Worm (Caenorhabditis elegans) whole organism, L2 larva: ENCODE data around the gene Y19D2B.2.
"Not testable (repeated sequence)": the region's sequence is repeated elsewhere in the genome, so short reads cannot be mapped to it uniquely, and the experiment has no call there.

ENCODE experiments used
- C34F6.9 ChIP-seq: fragments of 150-350 bp; optimal IDR thresholded peaks from 2 replicates; lab custom pipeline; 2014; ENCODE audit warnings: missing biosample characterization, missing genetic modification characterization
- F13H6.1 ChIP-seq: sonication (generic microtip); optimal IDR thresholded peaks from 2 replicates; lab custom pipeline; 2016; ENCODE audit warnings: missing genetic modification characterization, missing compliant biosample characterization
- ZK546.5 ChIP-seq: sonication (generic microtip); optimal IDR thresholded peaks from 2 replicates; lab custom pipeline; 2017; ENCODE audit warnings: missing biosample characterization, missing genetic modification characterization
- alr-1 ChIP-seq: fragments of 150-350 bp; optimal IDR thresholded peaks from 2 replicates; lab custom pipeline; 2014; ENCODE audit warnings: missing biosample characterization, missing genetic modification characterization
- ama-1 ChIP-seq: fragments of 150-350 bp; optimal IDR thresholded peaks from 2 replicates; lab custom pipeline; 2018; ENCODE audit warnings: inconsistent platforms
- blmp-1 ChIP-seq: sonication (generic microtip); optimal IDR thresholded peaks from 2 replicates; lab custom pipeline; 2017; ENCODE audit warnings: missing genetic modification characterization, mild to moderate bottlenecking, missing compliant biosample characterization, antibody characterized with exemption, moderate library complexity; ENCODE audit not compliant: insufficient read depth
- ceh-16 ChIP-seq: fragments of 150-350 bp; optimal IDR thresholded peaks from 2 replicates; lab custom pipeline; 2014; ENCODE audit warnings: missing biosample characterization, missing genetic modification characterization
- dmd-4 ChIP-seq: sonication (generic microtip); optimal IDR thresholded peaks from 2 replicates; lab custom pipeline; 2017; ENCODE audit warnings: missing biosample characterization, missing genetic modification characterization
- egl-27 ChIP-seq: sonication (generic microtip); optimal IDR thresholded peaks from 3 replicates; lab custom pipeline; 2017; ENCODE audit warnings: missing biosample characterization, missing genetic modification reagents, missing genetic modification characterization
- elt-1 ChIP-seq: fragments of 150-350 bp; optimal IDR thresholded peaks from 2 replicates; lab custom pipeline; 2014; ENCODE audit warnings: missing biosample characterization, missing genetic modification characterization
- elt-3 ChIP-seq: sonication (generic microtip); optimal IDR thresholded peaks from 2 replicates; lab custom pipeline; 2017; ENCODE audit warnings: missing biosample characterization, missing genetic modification characterization
- gmeb-1 ChIP-seq: fragments of 150-350 bp; optimal IDR thresholded peaks from 2 replicates; lab custom pipeline; 2014; ENCODE audit warnings: missing biosample characterization, missing genetic modification characterization
- lin-13 ChIP-seq: fragments of 150-350 bp; optimal IDR thresholded peaks from 2 replicates; lab custom pipeline; 2014; ENCODE audit warnings: missing biosample characterization, missing genetic modification reagents, missing genetic modification characterization
- lin-39 ChIP-seq: fragments of 150-350 bp; optimal IDR thresholded peaks from 2 replicates; lab custom pipeline; 2014; ENCODE audit warnings: missing biosample characterization, missing genetic modification reagents, missing genetic modification characterization
- lsy-2 ChIP-seq, 2 experiments: fragments of 150-350 bp in 1 of 2; sonication (generic microtip) in 1 of 2; optimal IDR thresholded peaks; 2 replicates each; lab custom pipeline; 2014 to 2017; ENCODE audit warnings: missing biosample characterization in 2 of 2, missing genetic modification characterization in 2 of 2
- mab-5 ChIP-seq: fragments of 150-350 bp; optimal IDR thresholded peaks from 2 replicates; lab custom pipeline; 2014; ENCODE audit warnings: missing biosample characterization, missing genetic modification characterization
- mbf-1 ChIP-seq: sonication (generic microtip); optimal IDR thresholded peaks from 2 replicates; lab custom pipeline; 2017; ENCODE audit warnings: missing biosample characterization, missing genetic modification characterization
- mdl-1 ChIP-seq, 2 experiments: fragments of 150-350 bp in 1 of 2; sonication (generic microtip) in 1 of 2; optimal IDR thresholded peaks; 2 replicates each; lab custom pipeline; 2017; ENCODE audit warnings: missing biosample characterization in 2 of 2, missing genetic modification characterization in 2 of 2
- nhr-11 ChIP-seq: fragments of 150-350 bp; optimal IDR thresholded peaks from 2 replicates; lab custom pipeline; 2014; ENCODE audit warnings: missing biosample characterization, missing genetic modification characterization
- nhr-12 ChIP-seq: fragments of 150-350 bp; optimal IDR thresholded peaks from 2 replicates; lab custom pipeline; 2014; ENCODE audit warnings: missing biosample characterization, missing genetic modification characterization
- nhr-129 ChIP-seq: fragments of 150-350 bp; optimal IDR thresholded peaks from 2 replicates; lab custom pipeline; 2014; ENCODE audit warnings: missing biosample characterization, missing genetic modification characterization
- nhr-21 ChIP-seq: fragments of 150-350 bp; optimal IDR thresholded peaks from 2 replicates; lab custom pipeline; 2014; ENCODE audit warnings: missing biosample characterization, missing genetic modification characterization
- nhr-23 ChIP-seq: fragments of 150-350 bp; optimal IDR thresholded peaks from 2 replicates; lab custom pipeline; 2014; ENCODE audit warnings: missing biosample characterization, missing genetic modification reagents, missing genetic modification characterization
- nhr-25 ChIP-seq: fragments of 150-350 bp; sonication (generic microtip); optimal IDR thresholded peaks from 3 replicates; lab custom pipeline; 2014; ENCODE audit warnings: missing biosample characterization, missing genetic modification characterization
- nhr-6 ChIP-seq: fragments of 150-350 bp; optimal IDR thresholded peaks from 2 replicates; lab custom pipeline; 2014; ENCODE audit warnings: missing biosample characterization, missing genetic modification characterization
- nhr-77 ChIP-seq: fragments of 150-350 bp; optimal IDR thresholded peaks from 2 replicates; lab custom pipeline; 2014; ENCODE audit warnings: missing biosample characterization, missing genetic modification characterization
- sem-4 ChIP-seq: fragments of 150-350 bp; optimal IDR thresholded peaks from 2 replicates; lab custom pipeline; 2014; ENCODE audit warnings: missing biosample characterization, missing genetic modification reagents, missing genetic modification characterization
- skn-1 ChIP-seq: sonication (generic microtip); optimal IDR thresholded peaks from 2 replicates; lab custom pipeline; 2017; ENCODE audit warnings: missing biosample characterization, missing genetic modification characterization
- sma-3 ChIP-seq: sonication (generic microtip); optimal IDR thresholded peaks from 2 replicates; lab custom pipeline; 2016; ENCODE audit warnings: missing genetic modification reagents, missing genetic modification characterization, missing compliant biosample characterization
- sma-9 ChIP-seq, 2 experiments: fragments of 150-350 bp in 1 of 2; sonication (generic microtip) in 1 of 2; optimal IDR thresholded peaks; 2 replicates each; lab custom pipeline; 2014 to 2016; ENCODE audit warnings: missing genetic modification characterization in 2 of 2, mild to moderate bottlenecking in 1 of 2, missing biosample characterization in 1 of 2, missing compliant biosample characterization in 1 of 2, missing genetic modification reagents in 1 of 2, moderate library complexity in 1 of 2
- snpc-4 ChIP-seq: fragments of 150-350 bp; optimal IDR thresholded peaks from 2 replicates; lab custom pipeline; 2014; ENCODE audit warnings: missing biosample characterization, missing genetic modification characterization
- unc-39 ChIP-seq: fragments of 150-350 bp; optimal IDR thresholded peaks from 2 replicates; lab custom pipeline; 2014; ENCODE audit warnings: missing biosample characterization, missing genetic modification characterization
- zag-1 ChIP-seq: fragments of 150-350 bp; optimal IDR thresholded peaks from 2 replicates; lab custom pipeline; 2014; ENCODE audit warnings: missing biosample characterization, missing genetic modification characterization
- ztf-1 ChIP-seq: fragments of 200-800 bp; sonication (Bioruptor generic); conservative IDR thresholded peaks from 2 replicates; pipeline ENCODE4 v1.3.6; 2022; ENCODE audit warnings: missing genetic modification characterization, missing compliant biosample characterization

Y19D2B.2 gene

ce11 chrII:10902104-10902503, 21.9 kb upstream of the Y19D2B.2 start, which contains the start of gene gly-1:
gly-1 (minus strand) TSS chrII:10902204.
- TF ChIP-seq nhr-6 (no peak), sem-4 (no peak), sma-9 (GFP tag; optimal IDR thresholded peaks at IDR 0.05; lab: Kevin White, UChicago) (no peak), sma-9 (tag; optimal IDR thresholded peaks at IDR 0.05; lab: Kevin White, UChicago) (no peak), lsy-2 (tag; optimal IDR thresholded peaks at IDR 0.05; lab: Kevin White, UChicago) (no peak), snpc-4 (tag; lab: Kevin White, UChicago) (no peak), skn-1 (tag; lab: Kevin White, UChicago) (no peak), sma-3 (GFP tag; lab: Kevin White, UChicago) (no peak), mab-5 (no peak), lin-13 (no peak), nhr-21 (tag; lab: Kevin White, UChicago) (no peak)

- not testable (repeated sequence) for TF ChIP-seq ZK546.5; skn-1 (tag; lab: Kevin White, UChicago); F13H6.1 (tag; lab: Kevin White, UChicago)
These were observed 19.7 kb upstream of the Y19D2B.2 start, which contains the start of gene sra-12 for ce11 chrII:10904379-10904778. sra-12 (minus strand) TSS chrII:10904479.

ce11 chrII:10910219-10910618, 13.8 kb upstream of the Y19D2B.2 start, which contains the start of gene sra-11:
sra-11 (minus strand) TSS chrII:10910319.
- TF ChIP-seq blmp-1 (tag; lab: Kevin White, UChicago) (no peak), lin-13 (no peak), C34F6.9 (no peak), nhr-25 (tag; lab: Kevin White, UChicago) (no peak), nhr-23 (tag; lab: Kevin White, UChicago) (no peak), ztf-1 (no peak), ZK546.5 (no peak), zag-1 (tag; lab: Kevin White, UChicago) (no peak), ama-1 (lab: Kevin White, UChicago) (no peak), mdl-1 (tag; optimal IDR thresholded peaks at IDR 0.05; lab: Kevin White, UChicago) (no peak), mbf-1 (no peak), ceh-16 (tag; lab: Kevin White, UChicago) (no peak), dmd-4 (tag; lab: Kevin White, UChicago) (no peak)

- TF ChIP-seq nhr-77 (tag; lab: Kevin White, UChicago) (no peak), nhr-25 (tag; lab: Kevin White, UChicago) (no peak), elt-1 (tag; lab: Kevin White, UChicago) (no peak), mdl-1 (tag; optimal IDR thresholded peaks at IDR 0.05; lab: Kevin White, UChicago) (no peak), egl-27 (tag; lab: Kevin White, UChicago) (no peak), gmeb-1 (tag; lab: Kevin White, UChicago) (no peak), lin-13 (no peak), alr-1 (tag; lab: Kevin White, UChicago) (no peak), snpc-4 (tag; lab: Kevin White, UChicago) (no peak), nhr-11 (tag; lab: Kevin White, UChicago) (no peak), lin-39 (tag; lab: Kevin White, UChicago) (no peak), nhr-23 (tag; lab: Kevin White, UChicago) (no peak), nhr-129 (tag; lab: Kevin White, UChicago) (no peak), nhr-12 (tag; lab: Kevin White, UChicago) (no peak)
These were observed 11.1 kb upstream of the Y19D2B.2 start for ce11 chrII:10912995-10913394.

ce11 chrII:10914366-10914765, 9.7 kb upstream of the Y19D2B.2 start, which contains the start of gene F44F4.15:
F44F4.15 (plus strand) TSS chrII:10914666.
- TF ChIP-seq elt-3 (tag; lab: Kevin White, UChicago) (no peak), ztf-1 (no peak), snpc-4 (tag; lab: Kevin White, UChicago) (no peak), unc-39 (tag; lab: Kevin White, UChicago) (no peak)
